Fruit fly (Drosophila melanogaster) Kc167 (cell line): ENCODE data around the gene CG33339.

Source experiments
- Myc ChIP-seq: fragments of >200 bp; optimal IDR thresholded peaks from 2 replicates; lab custom pipeline; 2017; ENCODE audit warnings: missing external identifiers
- Sin3A ChIP-seq: fragments of >200 bp; optimal IDR thresholded peaks from 2 replicates; lab custom pipeline; 2018; ENCODE audit warnings: missing external identifiers
- h ChIP-seq: fragments of >200 bp; optimal IDR thresholded peaks from 3 replicates; lab custom pipeline; 2018; ENCODE audit warnings: missing external identifiers
- psq ChIP-seq: fragments of >200 bp; optimal IDR thresholded peaks from 2 replicates; lab custom pipeline; 2017; ENCODE audit warnings: missing external identifiers
- ttk ChIP-seq: sonication (Bioruptor generic); optimal IDR thresholded peaks from 2 replicates; lab custom pipeline; 2017; ENCODE audit warnings: missing external identifiers

dm6 chr3R:24386434-24386833 lies 24.8 kb downstream of the CG33339 start:
- TF ChIP-seq h (lab: Kevin White, UChicago) (no peak), psq (lab: Kevin White, UChicago) (no peak), Myc (lab: Kevin White, UChicago) (no peak), Sin3A (lab: Kevin White, UChicago) (no peak), ttk (lab: Kevin White, UChicago) (no peak)
